Worm (Caenorhabditis elegans) whole organism, late embryonic: Measurements from ENCODE around the gene sipa-1.

Source experiments
- hlh-15 ChIP-seq: sonication (generic microtip); optimal IDR thresholded peaks from 2 replicates; lab custom pipeline; 2016; ENCODE audit warnings: missing genetic modification characterization, missing compliant biosample characterization
- madf-2 ChIP-seq: sonication (generic microtip); optimal IDR thresholded peaks from 2 replicates; lab custom pipeline; 2017; ENCODE audit warnings: missing genetic modification characterization, missing compliant biosample characterization
- tbx-2 ChIP-seq: sonication (generic microtip); optimal IDR thresholded peaks from 2 replicates; lab custom pipeline; 2016; ENCODE audit warnings: missing genetic modification characterization, missing compliant biosample characterization

DNA sequence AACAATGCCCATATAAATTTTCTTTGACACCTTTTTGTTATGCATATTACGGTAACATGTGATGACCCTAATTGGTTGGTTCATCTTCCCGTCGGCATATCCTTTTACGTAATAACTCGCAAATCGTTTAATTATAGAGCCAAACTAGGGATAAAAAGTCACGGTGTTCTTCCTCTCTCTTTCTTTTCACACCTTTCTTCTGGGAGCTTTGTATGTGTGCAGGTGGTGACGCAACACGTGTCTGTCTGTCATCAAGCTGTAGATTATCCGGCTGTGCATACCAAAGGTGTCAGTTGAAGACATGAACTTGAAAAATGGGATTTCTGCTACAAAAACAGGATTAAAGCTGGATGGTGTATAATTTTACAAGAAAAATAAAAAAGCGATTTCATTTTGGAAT, 23.5 kb upstream of the sipa-1 start:
- TF ChIP-seq madf-2 = no peak
- peak; percentile 39 for TF ChIP-seq tbx-2 (tag; lab: Kevin White, UChicago)
- no peak for TF ChIP-seq hlh-15 (tag; lab: Kevin White, UChicago)
